Worm (Caenorhabditis elegans) whole organism, late embryonic: ENCODE measurements around the gene ugt-10.
"Not testable (repeated sequence)": the region's sequence is repeated elsewhere in the genome, so short reads cannot be mapped to it uniquely, and the experiment has no call there.

Experiments
- C08G9.2 ChIP-seq: sonication (generic microtip); optimal IDR thresholded peaks from 2 replicates; lab custom pipeline; 2016; ENCODE audit warnings: mild to moderate bottlenecking, missing genetic modification characterization, moderate library complexity, missing compliant biosample characterization
- C38D4.7 ChIP-seq: fragments of 200-800 bp; sonication (Bioruptor generic); optimal IDR thresholded peaks from 2 replicates; lab custom pipeline; 2018; ENCODE audit warnings: mild to moderate bottlenecking, missing genetic modification characterization, moderate library complexity, missing compliant biosample characterization
- F13H6.1 ChIP-seq: sonication (generic microtip); optimal IDR thresholded peaks from 2 replicates; lab custom pipeline; 2016; ENCODE audit warnings: missing genetic modification characterization, missing compliant biosample characterization
- K02D7.2 ChIP-seq: sonication (generic microtip); optimal IDR thresholded peaks from 2 replicates; lab custom pipeline; 2017; ENCODE audit warnings: mild to moderate bottlenecking, missing genetic modification characterization, missing compliant biosample characterization
- K09A11.1 ChIP-seq: sonication (generic microtip); optimal IDR thresholded peaks from 2 replicates; lab custom pipeline; 2017; ENCODE audit warnings: antibody characterized with exemption, mild to moderate bottlenecking, missing genetic modification characterization, missing compliant biosample characterization; ENCODE audit not compliant: insufficient read depth
- ama-1 ChIP-seq: fragments of 150-350 bp; optimal IDR thresholded peaks from 2 replicates; lab custom pipeline; 2014
- ceh-14 ChIP-seq: sonication (generic microtip); optimal IDR thresholded peaks from 2 replicates; lab custom pipeline; 2016; ENCODE audit warnings: missing genotype, missing genetic modification characterization, missing compliant biosample characterization
- ceh-18 ChIP-seq: sonication (generic microtip); optimal IDR thresholded peaks from 2 replicates; lab custom pipeline; 2016; ENCODE audit warnings: missing genetic modification characterization, missing compliant biosample characterization
- ceh-19 ChIP-seq: fragments of 200-800 bp; sonication (Bioruptor generic); optimal IDR thresholded peaks from 2 replicates; lab custom pipeline; 2018; ENCODE audit warnings: mild to moderate bottlenecking, missing genetic modification characterization, missing compliant biosample characterization
- ceh-24 ChIP-seq: sonication (generic microtip); optimal IDR thresholded peaks from 2 replicates; lab custom pipeline; 2016; ENCODE audit warnings: mild to moderate bottlenecking, missing genetic modification characterization, missing compliant biosample characterization
- ceh-31 ChIP-seq: sonication (generic microtip); optimal IDR thresholded peaks from 2 replicates; lab custom pipeline; 2016; ENCODE audit warnings: missing genetic modification characterization, missing compliant biosample characterization
- ceh-34 ChIP-seq: sonication (generic microtip); optimal IDR thresholded peaks from 2 replicates; lab custom pipeline; 2016; ENCODE audit warnings: mild to moderate bottlenecking, missing genetic modification characterization, missing compliant biosample characterization
- ceh-6 ChIP-seq: fragments of 200-800 bp; sonication (Bioruptor generic); optimal IDR thresholded peaks from 2 replicates; lab custom pipeline; 2018; ENCODE audit warnings: mild to moderate bottlenecking, missing genetic modification characterization, missing compliant biosample characterization
- ceh-9 ChIP-seq: sonication (generic microtip); optimal IDR thresholded peaks from 2 replicates; lab custom pipeline; 2016; ENCODE audit warnings: mild to moderate bottlenecking, missing genetic modification characterization, inconsistent platforms, missing compliant biosample characterization
- dve-1 ChIP-seq: sonication (generic microtip); optimal IDR thresholded peaks from 2 replicates; lab custom pipeline; 2017; ENCODE audit warnings: antibody characterized with exemption, mild to moderate bottlenecking, missing genetic modification characterization, missing compliant biosample characterization
- elt-4 ChIP-seq: sonication (generic microtip); optimal IDR thresholded peaks from 2 replicates; lab custom pipeline; 2016; ENCODE audit warnings: missing genetic modification characterization, missing compliant biosample characterization
- ets-4 ChIP-seq: sonication (generic microtip); optimal IDR thresholded peaks from 2 replicates; lab custom pipeline; 2016; ENCODE audit warnings: missing genetic modification characterization, missing compliant biosample characterization
- eyg-1 ChIP-seq: sonication (generic microtip); optimal IDR thresholded peaks from 2 replicates; lab custom pipeline; 2016; ENCODE audit warnings: missing genotype, missing genetic modification characterization, missing compliant biosample characterization
- fax-1 ChIP-seq: sonication (generic microtip); optimal IDR thresholded peaks from 2 replicates; lab custom pipeline; 2016; ENCODE audit warnings: missing genotype, missing genetic modification characterization, missing compliant biosample characterization
- fkh-10 ChIP-seq: fragments of 150-350 bp; optimal IDR thresholded peaks from 2 replicates; lab custom pipeline; 2014; ENCODE audit warnings: missing biosample characterization, missing genetic modification reagents, missing genetic modification characterization
- gmeb-2 ChIP-seq: sonication (generic microtip); optimal IDR thresholded peaks from 2 replicates; lab custom pipeline; 2016; ENCODE audit warnings: missing genetic modification characterization, inconsistent platforms, missing compliant biosample characterization
- hlh-13 ChIP-seq: fragments of 200-800 bp; sonication (Bioruptor generic); optimal IDR thresholded peaks from 2 replicates; lab custom pipeline; 2018; ENCODE audit warnings: mild to moderate bottlenecking, missing genetic modification characterization, missing compliant biosample characterization
- hlh-15 ChIP-seq: sonication (generic microtip); optimal IDR thresholded peaks from 2 replicates; lab custom pipeline; 2016; ENCODE audit warnings: missing genetic modification characterization, missing compliant biosample characterization
- hlh-30 ChIP-seq: sonication (generic microtip); optimal IDR thresholded peaks from 2 replicates; lab custom pipeline; 2017; ENCODE audit warnings: antibody characterized with exemption, missing genetic modification characterization, missing compliant biosample characterization; ENCODE audit not compliant: insufficient read depth
- hlh-8 ChIP-seq: sonication (generic microtip); optimal IDR thresholded peaks from 2 replicates; lab custom pipeline; 2016; ENCODE audit warnings: missing genotype, missing genetic modification characterization, missing compliant biosample characterization
- lim-6 ChIP-seq: sonication (generic microtip); optimal IDR thresholded peaks from 2 replicates; lab custom pipeline; 2016; ENCODE audit warnings: missing genetic modification characterization, missing compliant biosample characterization
- lin-11 ChIP-seq: fragments of 200-800 bp; sonication (Bioruptor generic); optimal IDR thresholded peaks from 2 replicates; lab custom pipeline; 2018; ENCODE audit warnings: mild to moderate bottlenecking, missing genetic modification characterization, missing compliant biosample characterization
- mec-3 ChIP-seq: sonication (generic microtip); optimal IDR thresholded peaks from 2 replicates; lab custom pipeline; 2016; ENCODE audit warnings: borderline replicate concordance, missing genetic modification characterization, missing compliant biosample characterization
- nfya-1 ChIP-seq: sonication (generic microtip); optimal IDR thresholded peaks from 2 replicates; lab custom pipeline; 2017; ENCODE audit warnings: missing genetic modification characterization, mild to moderate bottlenecking, missing compliant biosample characterization, antibody characterized with exemption, moderate library complexity
- nhr-11 ChIP-seq: fragments of 150-350 bp; optimal IDR thresholded peaks from 2 replicates; lab custom pipeline; 2014; ENCODE audit warnings: missing biosample characterization, missing genetic modification characterization
- nhr-232 ChIP-seq: sonication (generic microtip); optimal IDR thresholded peaks from 2 replicates; lab custom pipeline; 2016; ENCODE audit warnings: missing genetic modification characterization, missing compliant biosample characterization
- pag-3 ChIP-seq: sonication (generic microtip); optimal IDR thresholded peaks from 2 replicates; lab custom pipeline; 2016; ENCODE audit warnings: missing compliant biosample characterization, missing genetic modification characterization, borderline replicate concordance
- pax-1 ChIP-seq: fragments of 150-350 bp; optimal IDR thresholded peaks from 2 replicates; lab custom pipeline; 2014; ENCODE audit warnings: missing biosample characterization, missing genetic modification characterization
- pqm-1 ChIP-seq: sonication (generic microtip); optimal IDR thresholded peaks from 2 replicates; lab custom pipeline; 2016; ENCODE audit warnings: missing genetic modification characterization, missing compliant biosample characterization
- pros-1 ChIP-seq: fragments of 150-350 bp; optimal IDR thresholded peaks from 2 replicates; lab custom pipeline; 2014; ENCODE audit warnings: missing biosample characterization, missing genetic modification reagents, missing genetic modification characterization
- ref-2 ChIP-seq: sonication (generic microtip); optimal IDR thresholded peaks from 2 replicates; lab custom pipeline; 2016; ENCODE audit warnings: missing genetic modification characterization, missing compliant biosample characterization
- sdc-2 ChIP-seq: sonication (generic microtip); optimal IDR thresholded peaks from 2 replicates; lab custom pipeline; 2016; ENCODE audit warnings: missing genotype, missing genetic modification characterization, missing compliant biosample characterization
- sox-2 ChIP-seq: fragments of 200-800 bp; sonication (Bioruptor generic); IDR thresholded peaks from 2 replicates; pipeline ENCODE4 v1.3.6; 2022; ENCODE audit warnings: missing genetic modification reagents, missing genetic modification characterization, missing compliant biosample characterization
- sox-4 ChIP-seq: sonication (generic microtip); optimal IDR thresholded peaks from 2 replicates; lab custom pipeline; 2017; ENCODE audit warnings: mild to moderate bottlenecking, missing genetic modification characterization, inconsistent platforms, missing compliant biosample characterization
- tbx-2 ChIP-seq: sonication (generic microtip); optimal IDR thresholded peaks from 2 replicates; lab custom pipeline; 2016; ENCODE audit warnings: missing genetic modification characterization, missing compliant biosample characterization
- tbx-7 ChIP-seq: sonication (generic microtip); optimal IDR thresholded peaks from 2 replicates; lab custom pipeline; 2016; ENCODE audit warnings: missing genotype, missing genetic modification characterization, missing compliant biosample characterization
- ttx-3 ChIP-seq: sonication (generic microtip); optimal IDR thresholded peaks from 2 replicates; lab custom pipeline; 2016; ENCODE audit warnings: missing genetic modification reagents, missing genetic modification characterization, missing compliant biosample characterization
- unc-3 ChIP-seq, 2 experiments: fragments of 200-800 bp in 1 of 2; sonication (Bioruptor generic) in 1 of 2; sonication (generic microtip) in 1 of 2; conservative IDR thresholded peaks in 1 of 2; optimal IDR thresholded peaks in 1 of 2; 2 replicates each; pipeline versions ENCODE4 v1.3.6 to Lab custom; 2016 to 2022; ENCODE audit warnings: missing compliant biosample characterization in 2 of 2, missing genetic modification characterization in 2 of 2, missing genetic modification reagents in 1 of 2
- unc-86 ChIP-seq: sonication (generic microtip); optimal IDR thresholded peaks from 2 replicates; lab custom pipeline; 2016; ENCODE audit warnings: missing genetic modification characterization, missing compliant biosample characterization
- ztf-16 ChIP-seq: sonication (generic microtip); optimal IDR thresholded peaks from 2 replicates; lab custom pipeline; 2017; ENCODE audit warnings: missing genetic modification characterization, missing compliant biosample characterization

Gene ugt-10

DNA sequence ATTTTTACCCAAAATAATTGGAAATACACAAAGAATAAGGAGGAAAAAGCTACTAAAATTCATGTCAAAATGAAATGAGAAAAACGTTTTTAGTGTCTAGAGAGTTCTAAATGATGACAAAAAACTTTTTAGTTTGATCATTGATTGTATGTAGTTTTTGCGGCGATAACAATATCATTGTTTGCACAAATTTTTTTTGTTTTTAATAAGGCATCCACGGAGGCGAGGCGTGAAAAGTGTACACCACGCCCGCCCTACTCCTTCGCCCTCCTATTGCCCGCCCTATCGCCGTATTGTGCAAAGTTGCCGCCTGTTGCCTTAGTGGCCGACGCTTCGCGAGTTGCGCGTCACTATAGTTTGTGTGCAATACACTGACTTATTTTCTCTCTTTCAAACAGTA, at the start of gene ugt-10:
ugt-10 (minus strand) TSS at position 101 of the 400 bp plus-strand sequence.
- TF ChIP-seq K09A11.1, F13H6.1, ceh-31 (tag; lab: Kevin White, UChicago): not testable (repeated sequence)

DNA sequence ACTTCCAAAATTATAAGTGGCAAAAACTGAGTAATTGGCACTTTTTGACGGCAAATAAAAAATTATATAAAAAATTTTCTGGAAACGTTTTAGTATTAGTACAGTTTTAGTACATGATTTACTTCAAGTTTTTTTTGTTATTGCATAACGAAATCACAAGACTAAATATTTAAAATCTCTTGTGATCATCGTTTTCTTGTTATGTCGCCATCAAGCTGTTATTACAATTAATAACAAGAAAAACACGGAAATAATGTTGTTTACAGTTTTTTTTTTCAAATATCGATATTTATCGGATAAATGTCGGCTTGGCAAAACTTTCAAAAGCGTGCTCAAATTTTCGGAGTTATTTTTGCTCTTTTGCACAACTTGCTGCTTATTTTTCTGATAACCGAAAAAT, 48.7 kb upstream of the ugt-10 start, which contains the start of gene str-209:
str-209 (plus strand) TSS at position 301 of the 400 bp plus-strand sequence.
- TF ChIP-seq hlh-30 (no peak), pax-1 (tag; lab: Kevin White, UChicago) (no peak), F13H6.1 (tag; lab: Kevin White, UChicago) (no peak), pqm-1 (no peak), ceh-18 (tag; lab: Kevin White, UChicago) (no peak), K02D7.2 (tag; lab: Kevin White, UChicago) (no peak), ref-2 (no peak), ceh-31 (tag; lab: Kevin White, UChicago) (no peak), ets-4 (tag; lab: Kevin White, UChicago) (no peak), C38D4.7 (GFP tag; lab: Kevin White, UChicago) (no peak), hlh-8 (tag; lab: Kevin White, UChicago) (no peak), lin-11 (tag; lab: Kevin White, UChicago) (no peak), fkh-10 (GFP tag; lab: Kevin White, UChicago) (no peak), ama-1 (lab: Kevin White, UChicago) (no peak), ceh-34 (no peak), tbx-2 (tag; lab: Kevin White, UChicago) (no peak)

- TF ChIP-seq ceh-6 (GFP tag; lab: Kevin White, UChicago): no peak
- no peak for TF ChIP-seq unc-86 (tag; lab: Kevin White, UChicago)
- TF ChIP-seq sdc-2 (tag; lab: Kevin White, UChicago): no peak
- no peak for TF ChIP-seq nfya-1 (tag; lab: Kevin White, UChicago)
- no peak for TF ChIP-seq eyg-1
- TF ChIP-seq ttx-3 (tag; lab: Kevin White, UChicago): no peak
- TF ChIP-seq ceh-9 (tag; lab: Kevin White, UChicago): no peak
- no peak for TF ChIP-seq dve-1 (tag; lab: Kevin White, UChicago)
- TF ChIP-seq pros-1 (tag; lab: Kevin White, UChicago): no peak
- TF ChIP-seq ceh-24 (tag; lab: Kevin White, UChicago): no peak
- TF ChIP-seq ceh-19 (GFP tag; lab: Kevin White, UChicago): no peak
- no peak for TF ChIP-seq sox-4 (tag; lab: Kevin White, UChicago)
- no peak for TF ChIP-seq nhr-232 (tag; lab: Kevin White, UChicago)
- TF ChIP-seq ceh-14 (tag; lab: Kevin White, UChicago): no peak
- TF ChIP-seq hlh-13 (GFP tag; lab: Kevin White, UChicago): no peak
- TF ChIP-seq sox-2 (GFP tag; lab: Robert Waterston, UW): no peak
- no peak for TF ChIP-seq tbx-2 (tag; lab: Kevin White, UChicago)
- TF ChIP-seq F13H6.1 (tag; lab: Kevin White, UChicago): no peak
Measured at ce11 chrV:4944219-4944618, 44.3 kb upstream of the ugt-10 start, which contains the start of gene str-211. TSS of gene str-211 (minus strand) at chrV:4944319.

- TF ChIP-seq pag-3 (tag; lab: Kevin White, UChicago) (no peak), fax-1 (tag; lab: Kevin White, UChicago) (no peak), ztf-16 (tag; lab: Kevin White, UChicago) (no peak), pros-1 (tag; lab: Kevin White, UChicago) (no peak), pax-1 (tag; lab: Kevin White, UChicago) (no peak), hlh-15 (tag; lab: Kevin White, UChicago) (no peak), unc-3 (GFP tag; conservative IDR thresholded peaks at IDR 0.05; lab: Robert Waterston, UW) (no peak), unc-3 (tag; optimal IDR thresholded peaks at IDR 0.05; lab: Kevin White, UChicago) (no peak), nhr-11 (tag; lab: Kevin White, UChicago) (no peak), mec-3 (tag; lab: Kevin White, UChicago) (no peak), dve-1 (tag; lab: Kevin White, UChicago) (no peak), unc-86 (tag; lab: Kevin White, UChicago) (no peak), K09A11.1 (tag; lab: Kevin White, UChicago) (no peak), elt-4 (tag; lab: Kevin White, UChicago) (no peak), tbx-7 (no peak), lim-6 (tag; lab: Kevin White, UChicago) (no peak), tbx-2 (tag; lab: Kevin White, UChicago) (no peak), gmeb-2 (tag; lab: Kevin White, UChicago) (no peak), hlh-13 (GFP tag; lab: Kevin White, UChicago) (no peak), C08G9.2 (tag; lab: Kevin White, UChicago) (no peak), C38D4.7 (GFP tag; lab: Kevin White, UChicago) (no peak)
Measured at ce11 chrV:4937337-4937736, 37.4 kb upstream of the ugt-10 start.
